Worm (Caenorhabditis elegans): ENCODE measurements around the gene C55A6.12.
"Not testable (repeated sequence)": the region's sequence is repeated elsewhere in the genome, so short reads cannot be mapped to it uniquely, and the experiment has no call there.

C55A6.12 gene

ce11 chrV:11483580-11484092 is 19.3 kb downstream of the C55A6.12 start, which contains the start of gene col-157:
Gene col-157 (plus strand): TSS chrV:11484042.
- peak; percentile 62 for TF ChIP-seq lsl-1 (GFP tag; optimal IDR thresholded peaks at IDR 0.05)
- peak; percentile 33; the same call in 1 of the 2 replicates for TF ChIP-seq madf-6 (GFP tag; IDR thresholded peaks at IDR 0.05)
- TF ChIP-seq F33H1.4 (GFP tag; IDR thresholded peaks at IDR 0.05): peak; percentile 68

- TF ChIP-seq C06A6.2 (GFP tag; conservative IDR thresholded peaks at IDR 0.05); F49E8.2 (tag; optimal IDR thresholded peaks at IDR 0.05; ENCODE audit: insufficient read depth); Y95B8A.8 (GFP tag; IDR thresholded peaks at IDR 0.05): not testable (repeated sequence)
Observed at ce11 chrV:11480734-11481133, 22.2 kb downstream of the C55A6.12 start, which contains the start of gene T11F9.14. Gene T11F9.14 (minus strand): TSS chrV:11480834.

- TF ChIP-seq F57A8.1 (GFP tag; optimal IDR thresholded peaks at IDR 0.05): no peak
- no peak for TF ChIP-seq rec-8 (tag; optimal IDR thresholded peaks at IDR 0.05)
- no peak for TF ChIP-seq madf-8 (GFP tag; conservative IDR thresholded peaks at IDR 0.05)
Observed at ce11 chrV:11479406-11479805, 23.5 kb downstream of the C55A6.12 start, which contains the start of gene T11F9.22. Gene T11F9.22 (plus strand): TSS chrV:11479706.

- TF ChIP-seq ekl-4 (GFP tag; IDR thresholded peaks at IDR 0.05) (0 out of 2 replicates have a peak, but pooled peaks have one; percentile 62), F49E8.2 (tag; optimal IDR thresholded peaks at IDR 0.05; ENCODE audit: insufficient read depth) (peak; percentile 33), B0336.3 (GFP tag; IDR thresholded peaks at IDR 0.05) (peak; percentile 46; the same call in 1 of the 2 replicates), xnd-1 (tag; optimal IDR thresholded peaks at IDR 0.05) (peak; percentile 12), dox-1 (GFP tag; IDR thresholded peaks at IDR 0.05) (peak; percentile 66), rcor-1 (GFP tag; IDR thresholded peaks at IDR 0.05) (peak; percentile 33; the same call in 1 of the 2 replicates), lsl-1 (GFP tag; optimal IDR thresholded peaks at IDR 0.05) (peak; percentile 31), efl-1 (GFP tag; optimal IDR thresholded peaks at IDR 0.05) (peak; percentile 0), F39B2.1 (GFP tag; IDR thresholded peaks at IDR 0.05) (peak; percentile 8; the same call in 1 of the 2 replicates), madf-8 (GFP tag; conservative IDR thresholded peaks at IDR 0.05) (peak; percentile 35; the same call in 1 of the 2 replicates), D2030.7 (GFP tag; IDR thresholded peaks at IDR 0.05) (peak; percentile 81), attf-6 (GFP tag; IDR thresholded peaks at IDR 0.05) (peak; percentile 49; the same call in 1 of the 2 replicates), snpc-4 (GFP tag; optimal IDR thresholded peaks at IDR 0.05) (peak; percentile 76), snpc-4 (tag; optimal IDR thresholded peaks at IDR 0.05) (peak; percentile 56 to 92 (median 84)), hmg-1.2 (GFP tag; IDR thresholded peaks at IDR 0.05) (peak; percentile 54), snpc-1.1 (tag; optimal IDR thresholded peaks at IDR 0.05; ENCODE audit: insufficient read depth) (peak; percentile 91), snpc-3.4 (tag; optimal IDR thresholded peaks at IDR 0.05) (peak; percentile 47), F33H1.4 (GFP tag; IDR thresholded peaks at IDR 0.05) (peak; percentile 26), tbp1 (GFP tag; optimal IDR thresholded peaks at IDR 0.05) (peak; percentile 53)
Observed at ce11 chrV:11478028-11478427, 24.9 kb downstream of the C55A6.12 start.

- not testable (repeated sequence) for TF ChIP-seq B0261.1 (tag; optimal IDR thresholded peaks at IDR 0.05); D2030.7 (GFP tag; IDR thresholded peaks at IDR 0.05); attf-5 (GFP tag; optimal IDR thresholded peaks at IDR 0.05)
Observed at ce11 chrV:11475638-11476037, 27.3 kb downstream of the C55A6.12 start, which contains the start of gene T11F9.7. Gene T11F9.7 (plus strand): TSS chrV:11475938.

- TF ChIP-seq him-1 (tag; optimal IDR thresholded peaks at IDR 0.05) (no peak), lag-1 (GFP tag; IDR thresholded peaks at IDR 0.05) (no peak), atf-7 (tag; optimal IDR thresholded peaks at IDR 0.05) (no peak), F49E8.2 (tag; optimal IDR thresholded peaks at IDR 0.05; ENCODE audit: insufficient read depth) (no peak), nfya-2 (GFP tag; IDR thresholded peaks at IDR 0.05) (no peak), F52B5.7 (tag; optimal IDR thresholded peaks at IDR 0.05) (no peak), pbrm-1 (GFP tag; IDR thresholded peaks at IDR 0.05) (no peak), let-526 (GFP tag; IDR thresholded peaks at IDR 0.05) (no peak), ztf-28 (GFP tag; IDR thresholded peaks at IDR 0.05) (no peak), bed-1 (GFP tag; IDR thresholded peaks at IDR 0.05) (no peak), rpc-1 (optimal IDR thresholded peaks at IDR 0.05) (no peak), rpc-1 (tag; optimal IDR thresholded peaks at IDR 0.05) (no peak), tbx-9 (tag; optimal IDR thresholded peaks at IDR 0.05; ENCODE audit: borderline replicate concordance) (no peak), T26A5.8 (tag; optimal IDR thresholded peaks at IDR 0.05) (no peak)
Observed at ce11 chrV:11474399-11474798, 28.5 kb downstream of the C55A6.12 start, which contains the start of gene nas-22. Gene nas-22 (plus strand): TSS chrV:11474699.

Measured in whole organism, young adult.